Worm (Caenorhabditis elegans) whole organism, L1 larva: Measurements from ENCODE around the gene Y50D4A.4.

Source experiments
- C04F5.9 ChIP-seq: sonication (generic microtip); optimal IDR thresholded peaks from 2 replicates; lab custom pipeline; 2016; ENCODE audit warnings: missing genetic modification characterization, missing compliant biosample characterization
- C16A3.4 ChIP-seq: fragments of 150-350 bp; optimal IDR thresholded peaks from 2 replicates; lab custom pipeline; 2014; ENCODE audit warnings: missing biosample characterization, missing genetic modification characterization
- F16B12.6 ChIP-seq: fragments of 150-350 bp; optimal IDR thresholded peaks from 2 replicates; lab custom pipeline; 2014; ENCODE audit warnings: missing biosample characterization, missing genetic modification characterization
- Y116A8C.19 ChIP-seq: sonication (generic microtip); optimal IDR thresholded peaks from 2 replicates; lab custom pipeline; 2016; ENCODE audit warnings: missing compliant biosample characterization, missing genetic modification characterization, borderline replicate concordance
- aha-1 ChIP-seq: fragments of 150-350 bp; optimal IDR thresholded peaks from 2 replicates; lab custom pipeline; 2014; ENCODE audit warnings: missing biosample characterization, missing genetic modification characterization
- ama-1 ChIP-seq: fragments of 150-350 bp; optimal IDR thresholded peaks from 2 replicates; lab custom pipeline; 2014
- ceh-90 ChIP-seq: sonication (generic microtip); optimal IDR thresholded peaks from 2 replicates; lab custom pipeline; 2016; ENCODE audit warnings: missing genetic modification characterization, missing compliant biosample characterization
- dpl-1 ChIP-seq, 3 experiments: fragments of 150-350 bp in 2 of 3; sonication (generic microtip) in 1 of 3; optimal IDR thresholded peaks; 2 replicates each; lab custom pipeline; 2014 to 2017; ENCODE audit warnings: missing biosample characterization in 3 of 3, missing genetic modification characterization in 3 of 3, missing genetic modification reagents in 3 of 3
- efl-1 ChIP-seq, 4 experiments: fragments of 150-350 bp; optimal IDR thresholded peaks in 3 of 4; peaks in 1 of 4; 1 replicate in 1 of 4; 2 replicates in 3 of 4; lab custom pipeline; 2014; ENCODE audit warnings: missing biosample characterization in 2 of 4, missing genetic modification characterization in 2 of 4, missing genetic modification reagents in 2 of 4
- efl-3 ChIP-seq: fragments of 200-800 bp; sonication (Bioruptor generic); optimal IDR thresholded peaks from 2 replicates; lab custom pipeline; 2018; ENCODE audit warnings: mild to moderate bottlenecking, missing genetic modification characterization, missing compliant biosample characterization
- ets-5 ChIP-seq: fragments of 200-800 bp; sonication (Bioruptor generic); IDR thresholded peaks from 2 replicates; pipeline ENCODE4 v1.3.6; 2022; ENCODE audit warnings: missing genetic modification characterization, missing compliant biosample characterization
- fkh-4 ChIP-seq: sonication (generic microtip); optimal IDR thresholded peaks from 2 replicates; lab custom pipeline; 2016; ENCODE audit warnings: missing compliant biosample characterization, missing genetic modification characterization, borderline replicate concordance
- fkh-8 ChIP-seq: sonication (generic microtip); optimal IDR thresholded peaks from 2 replicates; lab custom pipeline; 2016; ENCODE audit warnings: mild to moderate bottlenecking, missing genetic modification characterization, missing compliant biosample characterization
- fos-1 ChIP-seq: fragments of 150-350 bp; optimal IDR thresholded peaks from 2 replicates; lab custom pipeline; 2014; ENCODE audit warnings: missing biosample characterization, missing genetic modification characterization
- grh-1 ChIP-seq: fragments of 200-800 bp; sonication (Bioruptor generic); IDR thresholded peaks from 2 replicates; pipeline ENCODE4 v1.3.6; 2022; ENCODE audit warnings: missing genetic modification reagents, missing genetic modification characterization, missing compliant biosample characterization
- hlh-17 ChIP-seq: fragments of 200-800 bp; sonication (Bioruptor generic); optimal IDR thresholded peaks from 2 replicates; lab custom pipeline; 2018; ENCODE audit warnings: missing genetic modification characterization, mild to moderate bottlenecking, missing compliant biosample characterization, moderate library complexity, borderline replicate concordance
- hlh-4 ChIP-seq: sonication (generic microtip); optimal IDR thresholded peaks from 2 replicates; lab custom pipeline; 2016; ENCODE audit warnings: mild to moderate bottlenecking, missing genetic modification characterization, missing compliant biosample characterization
- hpl-2 ChIP-seq: fragments of 150-350 bp; optimal IDR thresholded peaks from 2 replicates; lab custom pipeline; 2014; ENCODE audit warnings: missing biosample characterization, missing genetic modification reagents, missing genetic modification characterization
- lin-13 ChIP-seq: fragments of 150-350 bp; optimal IDR thresholded peaks from 2 replicates; lab custom pipeline; 2014; ENCODE audit warnings: missing biosample characterization, missing genetic modification reagents, missing genetic modification characterization
- lin-14 ChIP-seq: fragments of 200-800 bp; sonication (Bioruptor generic); optimal IDR thresholded peaks from 2 replicates; lab custom pipeline; 2018; ENCODE audit warnings: mild to moderate bottlenecking, missing genetic modification characterization, moderate library complexity, missing compliant biosample characterization
- lin-15B ChIP-seq: fragments of 150-350 bp; sonication (generic microtip); optimal IDR thresholded peaks from 3 replicates; lab custom pipeline; 2014; ENCODE audit warnings: missing biosample characterization, missing genetic modification characterization
- lin-39 ChIP-seq: fragments of 150-350 bp; optimal IDR thresholded peaks from 2 replicates; lab custom pipeline; 2014; ENCODE audit warnings: missing biosample characterization, missing genetic modification reagents, missing genetic modification characterization
- lir-3 ChIP-seq: sonication (generic microtip); optimal IDR thresholded peaks from 2 replicates; lab custom pipeline; 2016; ENCODE audit warnings: mild to moderate bottlenecking, missing genetic modification characterization, moderate library complexity, missing compliant biosample characterization; ENCODE audit not compliant: poor library complexity
- mab-9 ChIP-seq: fragments of 200-800 bp; sonication (Bioruptor generic); IDR thresholded peaks from 2 replicates; pipeline ENCODE4 v1.3.6; 2022; ENCODE audit warnings: missing genetic modification reagents, missing genetic modification characterization, missing compliant biosample characterization
- mef-2 ChIP-seq: fragments of 150-350 bp; optimal IDR thresholded peaks from 2 replicates; lab custom pipeline; 2014; ENCODE audit warnings: missing biosample characterization, missing genetic modification characterization
- mep-1 ChIP-seq: fragments of 150-350 bp; optimal IDR thresholded peaks from 2 replicates; lab custom pipeline; 2014; ENCODE audit warnings: missing biosample characterization, missing genetic modification characterization
- nhr-11 ChIP-seq: fragments of 150-350 bp; optimal IDR thresholded peaks from 2 replicates; lab custom pipeline; 2014; ENCODE audit warnings: missing biosample characterization, missing genetic modification characterization
- nhr-12 ChIP-seq: sonication (generic microtip); optimal IDR thresholded peaks from 2 replicates; lab custom pipeline; 2017; ENCODE audit warnings: missing biosample characterization, missing genetic modification characterization
- nhr-19 ChIP-seq: fragments of 200-800 bp; sonication (Bioruptor generic); conservative IDR thresholded peaks from 2 replicates; pipeline ENCODE4 v1.3.6; 2022; ENCODE audit warnings: missing genetic modification characterization, missing compliant biosample characterization
- nhr-20 ChIP-seq: sonication (generic microtip); optimal IDR thresholded peaks from 2 replicates; lab custom pipeline; 2016; ENCODE audit warnings: mild to moderate bottlenecking, missing genetic modification characterization, missing compliant biosample characterization
- nhr-237 ChIP-seq: fragments of 150-350 bp; optimal IDR thresholded peaks from 2 replicates; lab custom pipeline; 2014; ENCODE audit warnings: missing biosample characterization, missing genetic modification characterization
- nhr-28 ChIP-seq: fragments of 150-350 bp; optimal IDR thresholded peaks from 2 replicates; lab custom pipeline; 2014; ENCODE audit warnings: missing biosample characterization, missing genetic modification characterization
- nhr-47 ChIP-seq: sonication (generic microtip); optimal IDR thresholded peaks from 2 replicates; lab custom pipeline; 2016; ENCODE audit warnings: mild to moderate bottlenecking, missing genetic modification characterization, moderate library complexity, missing compliant biosample characterization
- nhr-71 ChIP-seq: sonication (generic microtip); optimal IDR thresholded peaks from 2 replicates; lab custom pipeline; 2016; ENCODE audit warnings: mild to moderate bottlenecking, missing genetic modification characterization, moderate library complexity, missing compliant biosample characterization
- nhr-90 ChIP-seq: sonication (generic microtip); optimal IDR thresholded peaks from 2 replicates; lab custom pipeline; 2016; ENCODE audit warnings: mild to moderate bottlenecking, missing genetic modification characterization, missing compliant biosample characterization; ENCODE audit not compliant: poor library complexity
- rnt-1 ChIP-seq: sonication (generic microtip); optimal IDR thresholded peaks from 2 replicates; lab custom pipeline; 2016; ENCODE audit warnings: mild to moderate bottlenecking, missing genetic modification characterization, moderate library complexity, missing compliant biosample characterization
- sox-4 ChIP-seq: sonication (generic microtip); optimal IDR thresholded peaks from 2 replicates; lab custom pipeline; 2016; ENCODE audit warnings: missing genetic modification characterization, missing compliant biosample characterization
- sup-37 ChIP-seq: fragments of 200-800 bp; sonication (Bioruptor generic); optimal IDR thresholded peaks from 2 replicates; lab custom pipeline; 2018; ENCODE audit warnings: mild to moderate bottlenecking, missing genetic modification characterization, missing compliant biosample characterization
- swsn-7 ChIP-seq: sonication (generic microtip); optimal IDR thresholded peaks from 2 replicates; lab custom pipeline; 2016; ENCODE audit warnings: missing genetic modification characterization, missing compliant biosample characterization
- tlp-1 ChIP-seq: fragments of 150-350 bp; optimal IDR thresholded peaks from 2 replicates; lab custom pipeline; 2014; ENCODE audit warnings: missing biosample characterization, missing genetic modification characterization
- unc-130 ChIP-seq: fragments of 150-350 bp; optimal IDR thresholded peaks from 2 replicates; lab custom pipeline; 2017; ENCODE audit warnings: missing biosample characterization, missing genetic modification characterization, inconsistent platforms
- unc-62 ChIP-seq: fragments of 150-350 bp; optimal IDR thresholded peaks from 2 replicates; lab custom pipeline; 2014; ENCODE audit warnings: missing biosample characterization, missing genetic modification reagents, missing genetic modification characterization
- unc-86 ChIP-seq: sonication (generic microtip); optimal IDR thresholded peaks from 2 replicates; lab custom pipeline; 2016; ENCODE audit warnings: missing genetic modification characterization, missing compliant biosample characterization
- unc-98 ChIP-seq: fragments of 200-800 bp; sonication (Bioruptor generic); IDR thresholded peaks from 2 replicates; pipeline ENCODE4 v1.3.6; 2022; ENCODE audit warnings: missing genetic modification characterization, missing compliant biosample characterization
- zag-1 ChIP-seq: fragments of 150-350 bp; optimal IDR thresholded peaks from 2 replicates; lab custom pipeline; 2014; ENCODE audit warnings: missing biosample characterization, missing genetic modification characterization
- zip-4 ChIP-seq: fragments of 200-800 bp; sonication (Bioruptor generic); optimal IDR thresholded peaks from 2 replicates; lab custom pipeline; 2018; ENCODE audit warnings: mild to moderate bottlenecking, missing genetic modification characterization, moderate library complexity, missing compliant biosample characterization
- ztf-4 ChIP-seq: fragments of 150-350 bp; optimal IDR thresholded peaks from 2 replicates; lab custom pipeline; 2014; ENCODE audit warnings: missing biosample characterization, missing genetic modification characterization

Y50D4A.4 gene

DNA sequence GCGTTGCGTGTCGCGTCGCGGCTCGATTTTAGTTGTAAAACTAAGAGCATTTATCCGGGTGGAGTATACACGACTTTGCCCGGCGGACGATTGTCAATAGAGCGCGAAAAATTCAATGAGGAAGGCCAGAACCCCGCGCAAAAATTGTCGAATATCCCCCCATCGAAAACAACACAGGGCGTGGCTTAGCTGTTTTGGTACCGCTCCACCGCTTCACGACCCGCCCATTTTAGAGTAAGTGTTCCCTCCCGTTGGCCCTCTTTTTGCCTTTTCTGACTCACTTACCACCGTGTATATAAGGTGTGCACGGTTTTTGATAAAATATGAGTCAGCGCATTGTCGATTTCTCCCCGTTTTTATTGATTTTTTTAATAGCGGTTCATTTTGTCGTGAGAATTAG is 42.5 kb downstream of the Y50D4A.4 start:
- no peak for TF ChIP-seq Y116A8C.19
- no peak for TF ChIP-seq unc-98 (GFP tag; lab: Robert Waterston, UW)
- no peak for TF ChIP-seq zip-4 (GFP tag; lab: Kevin White, UChicago)
- TF ChIP-seq hpl-2 (GFP tag; lab: Kevin White, UChicago) = no peak
- TF ChIP-seq hlh-4 (tag; lab: Kevin White, UChicago) = no peak
- TF ChIP-seq nhr-47 (tag; lab: Kevin White, UChicago) = no peak
- no peak for TF ChIP-seq nhr-28 (tag; lab: Kevin White, UChicago)
- no peak for TF ChIP-seq C16A3.4
- no peak for TF ChIP-seq lin-14
- TF ChIP-seq nhr-20 = no peak
- no peak for TF ChIP-seq unc-62 (GFP tag; lab: Kevin White, UChicago)
- no peak for TF ChIP-seq nhr-237 (tag; lab: Kevin White, UChicago)
- no peak for TF ChIP-seq lir-3 (tag; lab: Kevin White, UChicago)
- TF ChIP-seq, all 84 proteins: peak for 0

ce11 chrV:1152736-1153135 is 43.2 kb downstream of the Y50D4A.4 start:
- TF ChIP-seq aha-1 = no peak
- TF ChIP-seq ama-1 (lab: Kevin White, UChicago) = no peak
- TF ChIP-seq hpl-2 (GFP tag; lab: Kevin White, UChicago) = no peak
- TF ChIP-seq nhr-20 = no peak
- no peak for TF ChIP-seq ztf-4 (tag; lab: Kevin White, UChicago)
- no peak for TF ChIP-seq lin-15B (tag; lab: Kevin White, UChicago)
- TF ChIP-seq dpl-1 (GFP tag; optimal IDR thresholded peaks at IDR 0.05; lab: Kevin White, UChicago) = no peak

DNA sequence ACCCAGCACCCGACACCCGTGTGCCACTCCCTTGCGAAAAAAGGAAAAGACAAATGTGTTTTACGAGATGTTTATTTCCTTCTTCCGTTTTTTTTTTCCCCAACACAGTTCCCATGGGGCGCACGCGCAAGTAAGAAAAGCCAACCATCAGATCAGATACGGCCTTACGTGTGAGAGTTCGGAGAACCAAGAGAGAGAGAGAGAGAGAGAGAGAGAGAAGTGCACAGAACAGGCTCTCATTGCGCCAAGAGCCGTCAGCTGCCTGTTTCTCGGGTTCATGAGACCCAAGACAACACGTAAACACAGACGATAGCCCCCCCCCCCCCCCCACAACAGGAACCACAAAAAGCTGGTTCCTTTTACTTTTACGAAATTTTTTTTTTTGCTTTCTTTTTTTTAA is 44.1 kb downstream of the Y50D4A.4 start:
- TF ChIP-seq rnt-1 (tag; lab: Kevin White, UChicago) = peak; percentile 77
- TF ChIP-seq unc-130 = peak; percentile 9
- no peak for TF ChIP-seq mef-2 (tag; lab: Kevin White, UChicago)
- TF ChIP-seq nhr-11 (tag; lab: Kevin White, UChicago) = no peak
- no peak for TF ChIP-seq tlp-1 (tag; lab: Kevin White, UChicago)
- TF ChIP-seq lin-14 = no peak
- no peak for TF ChIP-seq nhr-47 (tag; lab: Kevin White, UChicago)
- TF ChIP-seq efl-1 (optimal IDR thresholded peaks at IDR 0.05; lab: Kevin White, UChicago) = no peak
- TF ChIP-seq efl-1 (GFP tag; optimal IDR thresholded peaks at IDR 0.05 in 1 of 2; lab: Kevin White, UChicago) = peak in 1 of 2 experiments; percentile 52
- peak; percentile 27 for TF ChIP-seq nhr-19 (GFP tag; lab: Robert Waterston, UW)
- no peak for TF ChIP-seq ets-5 (GFP tag; lab: Robert Waterston, UW)
- no peak for TF ChIP-seq C04F5.9
- no peak for TF ChIP-seq F16B12.6 (tag; lab: Kevin White, UChicago)
- no peak for TF ChIP-seq lin-39

ce11 chrV:1151324-1151742 is 44.6 kb downstream of the Y50D4A.4 start:
- TF ChIP-seq nhr-11 (tag; lab: Kevin White, UChicago) = peak; percentile 97
- TF ChIP-seq zag-1 (tag; lab: Kevin White, UChicago) = peak; percentile 93
- TF ChIP-seq lin-13 (GFP tag; lab: Kevin White, UChicago) = peak; percentile 98
- peak; percentile 88 for TF ChIP-seq lin-39
- no peak for TF ChIP-seq nhr-28 (tag; lab: Kevin White, UChicago)
- peak; percentile 55 for TF ChIP-seq nhr-12 (tag; lab: Kevin White, UChicago)
- peak; percentile 92 for TF ChIP-seq grh-1 (GFP tag; lab: Robert Waterston, UW)
- TF ChIP-seq ztf-4 (tag; lab: Kevin White, UChicago) = peak; percentile 97
- peak; percentile 99 for TF ChIP-seq nhr-90 (tag; lab: Kevin White, UChicago)
- TF ChIP-seq hlh-17 (GFP tag; lab: Kevin White, UChicago) = peak; percentile 77
- TF ChIP-seq tlp-1 (tag; lab: Kevin White, UChicago) = no peak
- peak; percentile 87 for TF ChIP-seq lin-15B (tag; lab: Kevin White, UChicago)
- peak; percentile 100 for TF ChIP-seq sox-4 (tag; lab: Kevin White, UChicago)
- TF ChIP-seq sup-37 (GFP tag; lab: Kevin White, UChicago) = peak; percentile 99
- peak; percentile 96 for TF ChIP-seq mab-9 (GFP tag; lab: Robert Waterston, UW)
- peak; percentile 82 for TF ChIP-seq efl-3 (GFP tag; lab: Kevin White, UChicago)
- peak; percentile 100 for TF ChIP-seq unc-86
- TF ChIP-seq fkh-8 = peak; percentile 100
- TF ChIP-seq nhr-71 (tag; lab: Kevin White, UChicago) = peak; percentile 100
- TF ChIP-seq F16B12.6 (tag; lab: Kevin White, UChicago) = peak; percentile 56
- TF ChIP-seq fos-1 (tag; lab: Kevin White, UChicago) = peak; percentile 93
- TF ChIP-seq ets-5 (GFP tag; lab: Robert Waterston, UW) = peak; percentile 97; the same call in 1 of the 2 replicates
- TF ChIP-seq fkh-4 = peak; percentile 84
- TF ChIP-seq swsn-7 (tag; lab: Kevin White, UChicago) = peak; percentile 100
- no peak for TF ChIP-seq ceh-90
- peak; percentile 97 for TF ChIP-seq mep-1 (tag; lab: Kevin White, UChicago)
